Fruit fly (Drosophila melanogaster): ENCODE data around the gene Txl.

Txl gene

dm6 chr3L:5797274-5797673 lies 31.6 kb downstream of the Txl start:
- TF ChIP-seq Myc (optimal IDR thresholded peaks at IDR 0.05) (no peak), ttk (optimal IDR thresholded peaks at IDR 0.05) (no peak), psq (optimal IDR thresholded peaks at IDR 0.05) (no peak), h (optimal IDR thresholded peaks at IDR 0.05) (no peak), insv (optimal IDR thresholded peaks at IDR 0.05) (no peak), Sin3A (optimal IDR thresholded peaks at IDR 0.05) (no peak)

- TF ChIP-seq ttk (optimal IDR thresholded peaks at IDR 0.05) (no peak), Myc (optimal IDR thresholded peaks at IDR 0.05) (no peak), Sin3A (optimal IDR thresholded peaks at IDR 0.05) (no peak), h (optimal IDR thresholded peaks at IDR 0.05) (no peak), psq (optimal IDR thresholded peaks at IDR 0.05) (no peak)
Measured at dm6 chr3L:5802063-5802531, 36.5 kb downstream of the Txl start.

- no peak for TF ChIP-seq insv (optimal IDR thresholded peaks at IDR 0.05)
- TF ChIP-seq Sin3A (optimal IDR thresholded peaks at IDR 0.05) = no peak
- no peak for TF ChIP-seq psq (optimal IDR thresholded peaks at IDR 0.05)
- TF ChIP-seq ttk (optimal IDR thresholded peaks at IDR 0.05) = no peak
- no peak for TF ChIP-seq h (optimal IDR thresholded peaks at IDR 0.05)
- TF ChIP-seq Myc (optimal IDR thresholded peaks at IDR 0.05) = no peak
Measured at dm6 chr3L:5802733-5803132, 37.1 kb downstream of the Txl start, which contains the start of gene CG42272. Gene CG42272, plus strand, starts transcription at chr3L:5803033.

- no peak for TF ChIP-seq h (optimal IDR thresholded peaks at IDR 0.05)
- TF ChIP-seq psq (optimal IDR thresholded peaks at IDR 0.05) = no peak
- TF ChIP-seq Sin3A (optimal IDR thresholded peaks at IDR 0.05) = no peak
- no peak for TF ChIP-seq Myc (optimal IDR thresholded peaks at IDR 0.05)
- no peak for TF ChIP-seq insv (optimal IDR thresholded peaks at IDR 0.05)
- no peak for TF ChIP-seq ttk (optimal IDR thresholded peaks at IDR 0.05)
Measured at dm6 chr3L:5807370-5808100, 41.9 kb downstream of the Txl start.

- TF ChIP-seq h (optimal IDR thresholded peaks at IDR 0.05) (no peak), psq (optimal IDR thresholded peaks at IDR 0.05) (no peak), ttk (optimal IDR thresholded peaks at IDR 0.05) (no peak), Myc (optimal IDR thresholded peaks at IDR 0.05) (no peak), insv (optimal IDR thresholded peaks at IDR 0.05) (no peak), Sin3A (optimal IDR thresholded peaks at IDR 0.05) (no peak)
Measured at dm6 chr3L:5808101-5808433, 42.4 kb downstream of the Txl start.

dm6 chr3L:5808540-5809200 lies 43.0 kb downstream of the Txl start:
- no peak for TF ChIP-seq Sin3A (optimal IDR thresholded peaks at IDR 0.05)
- no peak for TF ChIP-seq ttk (optimal IDR thresholded peaks at IDR 0.05)
- no peak for TF ChIP-seq h (optimal IDR thresholded peaks at IDR 0.05)
- TF ChIP-seq insv (optimal IDR thresholded peaks at IDR 0.05) = no peak
- no peak for TF ChIP-seq Myc (optimal IDR thresholded peaks at IDR 0.05)
- TF ChIP-seq psq (optimal IDR thresholded peaks at IDR 0.05) = no peak

dm6 chr3L:5809201-5809584 lies 43.5 kb downstream of the Txl start:
- TF ChIP-seq Myc (optimal IDR thresholded peaks at IDR 0.05) = no peak
- TF ChIP-seq h (optimal IDR thresholded peaks at IDR 0.05) = no peak
- no peak for TF ChIP-seq insv (optimal IDR thresholded peaks at IDR 0.05)
- no peak for TF ChIP-seq Sin3A (optimal IDR thresholded peaks at IDR 0.05)
- TF ChIP-seq psq (optimal IDR thresholded peaks at IDR 0.05) = no peak
- no peak for TF ChIP-seq ttk (optimal IDR thresholded peaks at IDR 0.05)

dm6 chr3L:5809642-5810279 lies 44.1 kb downstream of the Txl start:
- TF ChIP-seq ttk (optimal IDR thresholded peaks at IDR 0.05) (no peak), Myc (optimal IDR thresholded peaks at IDR 0.05) (no peak), psq (optimal IDR thresholded peaks at IDR 0.05) (no peak)

dm6 chr3L:5810633-5811341 lies 45.1 kb downstream of the Txl start, which contains the start of the genes S6k and kri:
Gene S6k, minus strand, starts transcription at chr3L:5810931.
Gene kri, plus strand, starts transcription at chr3L:5810973.
- no peak for TF ChIP-seq ttk (optimal IDR thresholded peaks at IDR 0.05)
- TF ChIP-seq Myc (optimal IDR thresholded peaks at IDR 0.05) = no peak
- TF ChIP-seq h (optimal IDR thresholded peaks at IDR 0.05) = no peak
- no peak for TF ChIP-seq psq (optimal IDR thresholded peaks at IDR 0.05)
- no peak for TF ChIP-seq insv (optimal IDR thresholded peaks at IDR 0.05)
- no peak for TF ChIP-seq Sin3A (optimal IDR thresholded peaks at IDR 0.05)

- no peak for TF ChIP-seq Myc (optimal IDR thresholded peaks at IDR 0.05)
- no peak for TF ChIP-seq psq (optimal IDR thresholded peaks at IDR 0.05)
- no peak for TF ChIP-seq h (optimal IDR thresholded peaks at IDR 0.05)
- TF ChIP-seq Sin3A (optimal IDR thresholded peaks at IDR 0.05) = no peak
- no peak for TF ChIP-seq ttk (optimal IDR thresholded peaks at IDR 0.05)
- TF ChIP-seq insv (optimal IDR thresholded peaks at IDR 0.05) = no peak
Measured at dm6 chr3L:5813016-5813415, 47.4 kb downstream of the Txl start, which contains the start of gene mad2. Gene mad2, minus strand, starts transcription at chr3L:5813093.
